Fruit fly (Drosophila melanogaster) whole organism, embryonic: ENCODE data around the gene can.

Experiments used
- Adf1 ChIP-seq: fragments of 200-800 bp; sonication (Bioruptor generic); IDR thresholded peaks from 2 replicates; pipeline ENCODE4 v1.3.6; 2022; ENCODE audit warnings: missing biosample characterization, missing genetic modification characterization
- Asciz ChIP-seq: fragments of 200-800 bp; sonication (Bioruptor generic); optimal IDR thresholded peaks from 2 replicates; lab custom pipeline; 2017; ENCODE audit warnings: missing biosample characterization, mild to moderate bottlenecking, missing genetic modification characterization, missing genetic modification reagents
- CG10366 ChIP-seq: fragments of 200-800 bp; sonication (Bioruptor generic); IDR thresholded peaks from 2 replicates; pipeline ENCODE4 v1.3.6; 2022; ENCODE audit warnings: missing biosample characterization, missing genetic modification characterization
- CG10462 ChIP-seq: fragments of 200-800 bp; sonication (Bioruptor generic); optimal IDR thresholded peaks from 2 replicates; lab custom pipeline; 2016; ENCODE audit warnings: missing biosample characterization, missing genetic modification characterization
- CG10979 ChIP-seq: fragments of 200-800 bp; sonication (Bioruptor generic); optimal IDR thresholded peaks from 2 replicates; lab custom pipeline; 2018; ENCODE audit warnings: missing biosample characterization, mild to moderate bottlenecking, missing genetic modification characterization, moderate library complexity
- CG11085 ChIP-seq: fragments of 200-800 bp; sonication (Bioruptor generic); IDR thresholded peaks from 2 replicates; pipeline ENCODE4 v1.3.6; 2022; ENCODE audit warnings: missing biosample characterization, missing genetic modification characterization
- CG11504 ChIP-seq: fragments of 200-800 bp; sonication (Bioruptor generic); optimal IDR thresholded peaks from 3 replicates; lab custom pipeline; 2019; ENCODE audit warnings: missing biosample characterization, mild to moderate bottlenecking, missing genetic modification characterization, moderate library complexity
- CG13424 ChIP-seq: fragments of 200-800 bp; sonication (Bioruptor generic); optimal IDR thresholded peaks from 2 replicates; lab custom pipeline; 2019; ENCODE audit warnings: missing biosample characterization, mild to moderate bottlenecking, missing genetic modification characterization, moderate library complexity
- CG15479 ChIP-seq: fragments of 200-800 bp; sonication (Bioruptor generic); optimal IDR thresholded peaks from 3 replicates; lab custom pipeline; 2019; ENCODE audit warnings: missing biosample characterization, mild to moderate bottlenecking, missing genetic modification characterization, moderate library complexity
- CG17328 ChIP-seq: fragments of 200-800 bp; sonication (Bioruptor generic); IDR thresholded peaks from 2 replicates; pipeline ENCODE4 v1.3.6; 2022; ENCODE audit warnings: missing biosample characterization, missing genetic modification characterization
- CG17361 ChIP-seq: fragments of 200-800 bp; sonication (Bioruptor generic); IDR thresholded peaks from 3 replicates; pipeline ENCODE4 v1.3.6; 2022; ENCODE audit warnings: missing biosample characterization, missing genetic modification characterization
- CG18619 ChIP-seq: fragments of 200-800 bp; sonication (Bioruptor generic); optimal IDR thresholded peaks from 3 replicates; lab custom pipeline; 2017; ENCODE audit warnings: missing biosample characterization, mild to moderate bottlenecking, missing genetic modification characterization
- CG34224 ChIP-seq: fragments of 200-800 bp; sonication (Bioruptor generic); IDR thresholded peaks from 3 replicates; pipeline ENCODE4 v1.3.6; 2022; ENCODE audit warnings: missing biosample characterization, missing genetic modification characterization; ENCODE audit not compliant: partially characterized antibody
- CG34422 ChIP-seq: fragments of 200-800 bp; sonication (Bioruptor generic); IDR thresholded peaks from 3 replicates; pipeline ENCODE4 v1.3.6; 2022; ENCODE audit warnings: missing biosample characterization, missing genetic modification characterization
- CG4730 ChIP-seq: fragments of 200-800 bp; sonication (Bioruptor generic); IDR thresholded peaks from 2 replicates; pipeline ENCODE4 v1.3.6; 2022; ENCODE audit warnings: missing biosample characterization, missing genetic modification characterization
- CG5245 ChIP-seq: fragments of 200-800 bp; sonication (Bioruptor generic); optimal IDR thresholded peaks from 3 replicates; lab custom pipeline; 2016; ENCODE audit warnings: missing biosample characterization, missing genetic modification characterization
- CG6689 ChIP-seq: fragments of 200-800 bp; sonication (Bioruptor generic); IDR thresholded peaks from 2 replicates; pipeline ENCODE4 v1.3.6; 2022; ENCODE audit warnings: missing biosample characterization, missing genetic modification characterization
- CG9876 ChIP-seq: fragments of 200-800 bp; sonication (Bioruptor generic); optimal IDR thresholded peaks from 2 replicates; lab custom pipeline; 2016; ENCODE audit warnings: missing biosample characterization, missing genetic modification characterization
- Doc2 ChIP-seq: fragments of 200-800 bp; sonication (Bioruptor generic); IDR thresholded peaks from 2 replicates; pipeline ENCODE4 v1.3.6; 2022; ENCODE audit warnings: missing biosample characterization, missing genetic modification characterization
- Eip74EF ChIP-seq, 2 experiments: fragments of 200-800 bp in 1 of 2; fragments of >200 bp in 1 of 2; sonication (Bioruptor generic) in 1 of 2; optimal IDR thresholded peaks; 2 replicates each; lab custom pipeline; 2017 to 2019; ENCODE audit warnings: missing biosample characterization in 2 of 2, missing genetic modification characterization in 2 of 2, mild to moderate bottlenecking in 1 of 2, moderate library complexity in 1 of 2
- HLH3B ChIP-seq: fragments of 200-800 bp; sonication (Bioruptor generic); IDR thresholded peaks from 2 replicates; pipeline ENCODE4 v1.3.6; 2022; ENCODE audit warnings: missing biosample characterization, missing genetic modification characterization
- Mrtf ChIP-seq: fragments of 200-800 bp; sonication (Bioruptor generic); IDR thresholded peaks from 3 replicates; pipeline ENCODE4 v1.3.6; 2022; ENCODE audit warnings: missing biosample characterization, missing genetic modification characterization
- Nf-YB ChIP-seq: fragments of 200-800 bp; sonication (Bioruptor generic); optimal IDR thresholded peaks from 3 replicates; lab custom pipeline; 2019; ENCODE audit warnings: missing biosample characterization, mild to moderate bottlenecking, missing genetic modification characterization, moderate library complexity
- Oaz ChIP-seq: fragments of 200-800 bp; sonication (Bioruptor generic); IDR thresholded peaks from 2 replicates; pipeline ENCODE4 v1.3.6; 2022; ENCODE audit warnings: missing biosample characterization, missing genetic modification characterization
- Sin3A ChIP-seq: fragments of >200 bp; optimal IDR thresholded peaks from 2 replicates; lab custom pipeline; 2018
- Trl ChIP-seq, 3 experiments: fragments of >200 bp in 2 of 3; fragments of 200-800 bp in 1 of 3; sonication (Bioruptor generic) in 1 of 3; optimal IDR thresholded peaks; 2 replicates in 1 of 3; 3 replicates in 2 of 3; lab custom pipeline; 2016 to 2017; ENCODE audit warnings: missing biosample characterization in 1 of 3, missing genetic modification characterization in 1 of 3
- YL-1 ChIP-seq: fragments of 200-800 bp; sonication (Bioruptor generic); optimal IDR thresholded peaks from 3 replicates; lab custom pipeline; 2017; ENCODE audit warnings: missing biosample characterization, mild to moderate bottlenecking, missing genetic modification characterization
- abd-A ChIP-seq: fragments of 200-800 bp; sonication (Bioruptor generic); optimal IDR thresholded peaks from 3 replicates; lab custom pipeline; 2019; ENCODE audit warnings: missing biosample characterization, mild to moderate bottlenecking, missing genetic modification characterization, moderate library complexity
- amos ChIP-seq: fragments of 200-800 bp; sonication (Bioruptor generic); IDR thresholded peaks from 2 replicates; pipeline ENCODE4 v1.3.6; 2022; ENCODE audit warnings: missing biosample characterization, missing genetic modification characterization; ENCODE audit not compliant: partially characterized antibody
- bcd ChIP-seq: fragments of 200-800 bp; sonication (Bioruptor generic); optimal IDR thresholded peaks from 2 replicates; lab custom pipeline; 2017; ENCODE audit warnings: missing biosample characterization, mild to moderate bottlenecking, missing genetic modification characterization
- chinmo ChIP-seq: fragments of 200-800 bp; sonication (Bioruptor generic); IDR thresholded peaks from 4 replicates; pipeline ENCODE4 v1.3.6; 2022; ENCODE audit warnings: missing biosample characterization, missing genetic modification characterization; ENCODE audit not compliant: partially characterized antibody
- ci ChIP-seq: fragments of 200-800 bp; sonication (Bioruptor generic); IDR thresholded peaks from 3 replicates; pipeline ENCODE4 v1.3.6; 2022; ENCODE audit warnings: missing biosample characterization, missing genetic modification characterization
- crol ChIP-seq: fragments of 200-800 bp; sonication (Bioruptor generic); IDR thresholded peaks from 2 replicates; pipeline ENCODE4 v1.3.6; 2022; ENCODE audit warnings: missing biosample characterization, missing genetic modification characterization
- crp ChIP-seq, 2 experiments: fragments of 200-800 bp; sonication (Bioruptor generic); optimal IDR thresholded peaks; 2 replicates in 1 of 2; 3 replicates in 1 of 2; lab custom pipeline; 2017; ENCODE audit warnings: missing biosample characterization in 2 of 2, missing genetic modification characterization in 2 of 2, mild to moderate bottlenecking in 1 of 2, moderate library complexity in 1 of 2
- hb ChIP-seq: fragments of 200-800 bp; sonication (Bioruptor generic); IDR thresholded peaks from 3 replicates; pipeline ENCODE4 v1.3.6; 2022; ENCODE audit warnings: missing biosample characterization, missing genetic modification characterization; ENCODE audit not compliant: partially characterized antibody
- kni ChIP-seq: fragments of 200-800 bp; sonication (Bioruptor generic); optimal IDR thresholded peaks from 3 replicates; lab custom pipeline; 2017; ENCODE audit warnings: mild to moderate bottlenecking, missing biosample characterization, missing genetic modification reagents, missing genetic modification characterization
- nerfin-1 ChIP-seq: fragments of 200-800 bp; sonication (Bioruptor generic); optimal IDR thresholded peaks from 3 replicates; lab custom pipeline; 2019; ENCODE audit warnings: missing biosample characterization, mild to moderate bottlenecking, missing genetic modification characterization, moderate library complexity
- pfk ChIP-seq: fragments of 200-800 bp; sonication (Bioruptor generic); optimal IDR thresholded peaks from 2 replicates; lab custom pipeline; 2018; ENCODE audit warnings: missing biosample characterization, mild to moderate bottlenecking, missing genetic modification characterization, moderate library complexity
- phol ChIP-seq: fragments of 200-800 bp; sonication (Bioruptor generic); optimal IDR thresholded peaks from 3 replicates; lab custom pipeline; 2018; ENCODE audit warnings: missing biosample characterization, mild to moderate bottlenecking, missing genetic modification characterization, moderate library complexity
- pita ChIP-seq: fragments of 200-800 bp; sonication (Bioruptor generic); optimal IDR thresholded peaks from 2 replicates; lab custom pipeline; 2017; ENCODE audit warnings: missing biosample characterization, mild to moderate bottlenecking, missing genetic modification characterization
- sens-2 ChIP-seq: fragments of 200-800 bp; sonication (Bioruptor generic); IDR thresholded peaks from 2 replicates; pipeline ENCODE4 v1.3.6; 2022; ENCODE audit warnings: missing biosample characterization, missing genetic modification characterization
- trh ChIP-seq: fragments of 200-800 bp; sonication (Bioruptor generic); optimal IDR thresholded peaks from 2 replicates; lab custom pipeline; 2016; ENCODE audit warnings: missing biosample characterization, missing genetic modification characterization
- zen ChIP-seq: fragments of 200-800 bp; sonication (Bioruptor generic); optimal IDR thresholded peaks from 3 replicates; lab custom pipeline; 2018; ENCODE audit warnings: missing biosample characterization, mild to moderate bottlenecking, missing genetic modification characterization, moderate library complexity

can gene

dm6 chr3L:10289357-10289756 is 22.4 kb upstream of the can start (continued):
- peak; percentile 15 for TF ChIP-seq phol (tag; lab: Kevin White, UChicago)
- peak; percentile 98 for TF ChIP-seq Nf-YB (GFP tag; lab: Kevin White, UChicago)
- no peak for TF ChIP-seq Sin3A (lab: Kevin White, UChicago)
- TF ChIP-seq abd-A (tag; lab: Kevin White, UChicago), result peak; percentile 71
- TF ChIP-seq CG10462, result no peak
- TF ChIP-seq nerfin-1 (tag; lab: Kevin White, UChicago), result peak; percentile 73
- TF ChIP-seq kni, result peak; percentile 77
- no peak for TF ChIP-seq CG18619 (GFP tag; lab: Kevin White, UChicago)
- no peak for TF ChIP-seq CG10366 (GFP tag; lab: Robert Waterston, UW)

DNA sequence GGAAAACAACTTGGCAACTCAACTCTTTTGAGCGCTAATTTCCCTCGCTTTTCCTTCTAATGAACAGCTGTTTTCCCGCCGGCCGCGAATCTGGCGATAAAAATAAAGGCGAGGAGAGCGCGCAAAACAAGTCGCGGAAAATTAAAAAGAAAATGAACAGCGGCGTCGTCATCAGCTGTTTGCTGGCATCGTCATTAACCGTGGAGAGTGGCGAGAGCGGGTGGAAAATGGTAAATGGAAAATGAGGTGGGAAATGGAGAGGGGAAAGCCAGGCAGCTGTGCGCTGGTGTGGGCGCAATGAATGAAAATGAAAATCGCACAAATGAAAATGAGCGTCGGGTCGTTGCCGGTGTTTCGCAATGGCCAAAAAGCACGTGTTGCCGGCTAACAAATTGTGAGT is 21.2 kb upstream of the can start:
- no peak for TF ChIP-seq Mrtf (GFP tag; lab: Robert Waterston, UW)
- no peak for TF ChIP-seq ci (GFP tag; lab: Robert Waterston, UW)
- no peak for TF ChIP-seq CG9876
- TF ChIP-seq crp (GFP tag; optimal IDR thresholded peaks at IDR 0.05; lab: Kevin White, UChicago), result peak in 1 of 2 experiments; percentile 32
- TF ChIP-seq HLH3B (GFP tag; lab: Robert Waterston, UW), result no peak
- TF ChIP-seq Eip74EF (GFP tag; optimal IDR thresholded peaks at IDR 0.05; lab: Kevin White, UChicago), result no peak
- no peak for TF ChIP-seq Doc2 (GFP tag; lab: Robert Waterston, UW)
- TF ChIP-seq CG15479 (GFP tag; lab: Kevin White, UChicago), result peak; percentile 65
- TF ChIP-seq CG34224 (GFP tag; lab: Robert Waterston, UW), result no peak
- peak; percentile 71 for TF ChIP-seq zen
- TF ChIP-seq sens-2, result no peak
- no peak for TF ChIP-seq CG11085 (GFP tag; lab: Robert Waterston, UW)
- no peak for TF ChIP-seq CG11504 (tag; lab: Kevin White, UChicago)
- no peak for TF ChIP-seq YL-1 (GFP tag; lab: Kevin White, UChicago)
- TF ChIP-seq pita (GFP tag; lab: Kevin White, UChicago), result no peak
- no peak for TF ChIP-seq CG17361 (GFP tag; lab: Robert Waterston, UW)
- no peak for TF ChIP-seq hb (GFP tag; lab: Robert Waterston, UW)
- no peak for TF ChIP-seq phol (tag; lab: Kevin White, UChicago)
- TF ChIP-seq amos, result no peak
- TF ChIP-seq crol, result 0 out of 2 replicates have a peak, but pooled peaks have one; percentile 11
- peak; percentile 47 for TF ChIP-seq pfk (GFP tag; lab: Kevin White, UChicago)
- TF ChIP-seq CG6689, result 0 out of 2 replicates have a peak, but pooled peaks have one; percentile 26
- no peak for TF ChIP-seq CG34422
- no peak for TF ChIP-seq chinmo (GFP tag; lab: Robert Waterston, UW)
- peak; percentile 29 for TF ChIP-seq abd-A (tag; lab: Kevin White, UChicago)
- no peak for TF ChIP-seq CG5245
- no peak for TF ChIP-seq CG13424 (tag; lab: Kevin White, UChicago)
- TF ChIP-seq bcd (GFP tag; lab: Kevin White, UChicago), result no peak
- TF ChIP-seq Oaz (GFP tag; lab: Robert Waterston, UW), result no peak
- no peak for TF ChIP-seq CG4730 (GFP tag; lab: Robert Waterston, UW)
- no peak for TF ChIP-seq Asciz (GFP tag; lab: Kevin White, UChicago)
- TF ChIP-seq Adf1, result peak; percentile 29; the same call in 1 of the 2 replicates
- no peak for TF ChIP-seq CG10979
- no peak for TF ChIP-seq trh (GFP tag; lab: Kevin White, UChicago)
- TF ChIP-seq CG17328 (GFP tag; lab: Robert Waterston, UW), result no peak
- TF ChIP-seq Trl (optimal IDR thresholded peaks at IDR 0.05; lab: Kevin White, UChicago), result no peak
- no peak for TF ChIP-seq Trl (GFP tag; optimal IDR thresholded peaks at IDR 0.05; lab: Kevin White, UChicago)
